Worm (Caenorhabditis elegans) whole organism, L1 larva: ENCODE data around the gene din-1.
A peak's percentile ranks its signal among the peaks of the same experiment; 100 is the strongest.

Experiments used
- C16A3.4 ChIP-seq: fragments of 150-350 bp; optimal IDR thresholded peaks from 2 replicates; lab custom pipeline; 2014; ENCODE audit warnings: missing biosample characterization, missing genetic modification characterization
- C34B4.2 ChIP-seq: sonication (generic microtip); optimal IDR thresholded peaks from 2 replicates; lab custom pipeline; 2017; ENCODE audit warnings: mild to moderate bottlenecking, missing genetic modification characterization, missing compliant biosample characterization
- F16B12.6 ChIP-seq: fragments of 150-350 bp; optimal IDR thresholded peaks from 2 replicates; lab custom pipeline; 2014; ENCODE audit warnings: missing biosample characterization, missing genetic modification characterization
- aha-1 ChIP-seq: fragments of 150-350 bp; optimal IDR thresholded peaks from 2 replicates; lab custom pipeline; 2014; ENCODE audit warnings: missing biosample characterization, missing genetic modification characterization
- aly-2 ChIP-seq: fragments of 150-350 bp; optimal IDR thresholded peaks from 2 replicates; lab custom pipeline; 2014; ENCODE audit warnings: missing biosample characterization, missing genetic modification characterization
- ama-1 ChIP-seq: fragments of 150-350 bp; optimal IDR thresholded peaks from 2 replicates; lab custom pipeline; 2014
- ceh-63 ChIP-seq: fragments of 200-800 bp; sonication (Bioruptor generic); optimal IDR thresholded peaks from 2 replicates; lab custom pipeline; 2018; ENCODE audit warnings: mild to moderate bottlenecking, missing genetic modification characterization, missing compliant biosample characterization
- ceh-82 ChIP-seq, 3 experiments: fragments of 150-350 bp in 1 of 3; sonication (generic microtip) in 2 of 3; optimal IDR thresholded peaks; 2 replicates each; lab custom pipeline; 2014 to 2017; ENCODE audit warnings: missing biosample characterization in 3 of 3, missing genetic modification characterization in 3 of 3
- ceh-88 ChIP-seq: fragments of 200-800 bp; sonication (Bioruptor generic); IDR thresholded peaks from 2 replicates; pipeline ENCODE4 v1.3.6; 2022; ENCODE audit warnings: missing genetic modification characterization, missing compliant biosample characterization
- ceh-90 ChIP-seq: sonication (generic microtip); optimal IDR thresholded peaks from 2 replicates; lab custom pipeline; 2016; ENCODE audit warnings: missing genetic modification characterization, missing compliant biosample characterization
- efl-1 ChIP-seq, 4 experiments: fragments of 150-350 bp; optimal IDR thresholded peaks in 3 of 4; peaks in 1 of 4; 1 replicate in 1 of 4; 2 replicates in 3 of 4; lab custom pipeline; 2014; ENCODE audit warnings: missing biosample characterization in 2 of 4, missing genetic modification characterization in 2 of 4, missing genetic modification reagents in 2 of 4
- egl-27 ChIP-seq, 2 experiments: fragments of 150-350 bp in 1 of 2; sonication (generic microtip); optimal IDR thresholded peaks; 3 replicates each; lab custom pipeline; 2017 to 2018; ENCODE audit warnings: missing biosample characterization in 2 of 2, missing genetic modification characterization in 2 of 2, missing genetic modification reagents in 2 of 2
- elt-3 ChIP-seq, 6 experiments: fragments of 150-350 bp in 1 of 6; sonication (generic microtip); optimal IDR thresholded peaks; 2 replicates each; lab custom pipeline; 2017 to 2018; ENCODE audit warnings: missing biosample characterization in 6 of 6, missing genetic modification characterization in 6 of 6, inconsistent platforms in 1 of 6
- fkh-10 ChIP-seq: sonication (generic microtip); optimal IDR thresholded peaks from 2 replicates; lab custom pipeline; 2017; ENCODE audit warnings: missing biosample characterization, missing genetic modification reagents, missing genetic modification characterization
- fos-1 ChIP-seq: fragments of 150-350 bp; optimal IDR thresholded peaks from 2 replicates; lab custom pipeline; 2014; ENCODE audit warnings: missing biosample characterization, missing genetic modification characterization
- hlh-17 ChIP-seq: fragments of 200-800 bp; sonication (Bioruptor generic); optimal IDR thresholded peaks from 2 replicates; lab custom pipeline; 2018; ENCODE audit warnings: missing genetic modification characterization, mild to moderate bottlenecking, missing compliant biosample characterization, moderate library complexity, borderline replicate concordance
- hlh-4 ChIP-seq: sonication (generic microtip); optimal IDR thresholded peaks from 2 replicates; lab custom pipeline; 2016; ENCODE audit warnings: mild to moderate bottlenecking, missing genetic modification characterization, missing compliant biosample characterization
- irx-1 ChIP-seq: sonication (generic microtip); optimal IDR thresholded peaks from 2 replicates; lab custom pipeline; 2016; ENCODE audit warnings: missing genetic modification characterization, missing compliant biosample characterization
- lin-13 ChIP-seq: fragments of 150-350 bp; optimal IDR thresholded peaks from 2 replicates; lab custom pipeline; 2014; ENCODE audit warnings: missing biosample characterization, missing genetic modification reagents, missing genetic modification characterization
- lin-15B ChIP-seq: fragments of 150-350 bp; sonication (generic microtip); optimal IDR thresholded peaks from 3 replicates; lab custom pipeline; 2014; ENCODE audit warnings: missing biosample characterization, missing genetic modification characterization
- lin-39 ChIP-seq: fragments of 150-350 bp; optimal IDR thresholded peaks from 2 replicates; lab custom pipeline; 2014; ENCODE audit warnings: missing biosample characterization, missing genetic modification reagents, missing genetic modification characterization
- lir-3 ChIP-seq: sonication (generic microtip); optimal IDR thresholded peaks from 2 replicates; lab custom pipeline; 2016; ENCODE audit warnings: mild to moderate bottlenecking, missing genetic modification characterization, moderate library complexity, missing compliant biosample characterization; ENCODE audit not compliant: poor library complexity
- lsy-2 ChIP-seq, 2 experiments: fragments of 150-350 bp; optimal IDR thresholded peaks; 2 replicates each; lab custom pipeline; 2014; ENCODE audit warnings: missing biosample characterization in 2 of 2, missing genetic modification characterization in 2 of 2
- mdl-1 ChIP-seq, 2 experiments: fragments of 150-350 bp; optimal IDR thresholded peaks; 2 replicates each; lab custom pipeline; 2014 to 2017; ENCODE audit warnings: missing biosample characterization in 2 of 2, missing genetic modification characterization in 2 of 2, inconsistent platforms in 1 of 2
- mep-1 ChIP-seq: fragments of 150-350 bp; optimal IDR thresholded peaks from 2 replicates; lab custom pipeline; 2014; ENCODE audit warnings: missing biosample characterization, missing genetic modification characterization
- nhr-237 ChIP-seq: fragments of 150-350 bp; optimal IDR thresholded peaks from 2 replicates; lab custom pipeline; 2014; ENCODE audit warnings: missing biosample characterization, missing genetic modification characterization
- nhr-71 ChIP-seq: sonication (generic microtip); optimal IDR thresholded peaks from 2 replicates; lab custom pipeline; 2016; ENCODE audit warnings: mild to moderate bottlenecking, missing genetic modification characterization, moderate library complexity, missing compliant biosample characterization
- nhr-85 ChIP-seq: sonication (generic microtip); peaks from one replicate; lab custom pipeline; 2016; ENCODE audit warnings: missing genetic modification characterization, inconsistent platforms, missing compliant biosample characterization
- nhr-90 ChIP-seq: sonication (generic microtip); optimal IDR thresholded peaks from 2 replicates; lab custom pipeline; 2016; ENCODE audit warnings: mild to moderate bottlenecking, missing genetic modification characterization, missing compliant biosample characterization; ENCODE audit not compliant: poor library complexity
- pag-3 ChIP-seq: sonication (generic microtip); optimal IDR thresholded peaks from 2 replicates; lab custom pipeline; 2017; ENCODE audit warnings: missing genetic modification characterization, mild to moderate bottlenecking, missing compliant biosample characterization, antibody characterized with exemption, borderline replicate concordance; ENCODE audit not compliant: insufficient read depth
- rnt-1 ChIP-seq: sonication (generic microtip); optimal IDR thresholded peaks from 2 replicates; lab custom pipeline; 2016; ENCODE audit warnings: mild to moderate bottlenecking, missing genetic modification characterization, moderate library complexity, missing compliant biosample characterization
- skn-1 ChIP-seq: fragments of 150-350 bp; optimal IDR thresholded peaks from 2 replicates; lab custom pipeline; 2014; ENCODE audit warnings: missing biosample characterization, missing genetic modification characterization
- snpc-4 ChIP-seq: fragments of 150-350 bp; optimal IDR thresholded peaks from 2 replicates; lab custom pipeline; 2014; ENCODE audit warnings: missing biosample characterization, missing genetic modification characterization
- sox-4 ChIP-seq: sonication (generic microtip); optimal IDR thresholded peaks from 2 replicates; lab custom pipeline; 2016; ENCODE audit warnings: missing genetic modification characterization, missing compliant biosample characterization
- sup-37 ChIP-seq: fragments of 200-800 bp; sonication (Bioruptor generic); optimal IDR thresholded peaks from 2 replicates; lab custom pipeline; 2018; ENCODE audit warnings: mild to moderate bottlenecking, missing genetic modification characterization, missing compliant biosample characterization
- swsn-7 ChIP-seq: sonication (generic microtip); optimal IDR thresholded peaks from 2 replicates; lab custom pipeline; 2016; ENCODE audit warnings: missing genetic modification characterization, missing compliant biosample characterization
- tbx-2 ChIP-seq: sonication (generic microtip); optimal IDR thresholded peaks from 2 replicates; lab custom pipeline; 2016; ENCODE audit warnings: missing genetic modification characterization, missing compliant biosample characterization
- unc-62 ChIP-seq: fragments of 150-350 bp; optimal IDR thresholded peaks from 2 replicates; lab custom pipeline; 2014; ENCODE audit warnings: missing biosample characterization, missing genetic modification reagents, missing genetic modification characterization
- unc-86 ChIP-seq: sonication (generic microtip); optimal IDR thresholded peaks from 2 replicates; lab custom pipeline; 2016; ENCODE audit warnings: missing genetic modification characterization, missing compliant biosample characterization
- unc-98 ChIP-seq: fragments of 200-800 bp; sonication (Bioruptor generic); IDR thresholded peaks from 2 replicates; pipeline ENCODE4 v1.3.6; 2022; ENCODE audit warnings: missing genetic modification characterization, missing compliant biosample characterization
- zag-1 ChIP-seq: fragments of 150-350 bp; optimal IDR thresholded peaks from 2 replicates; lab custom pipeline; 2014; ENCODE audit warnings: missing biosample characterization, missing genetic modification characterization
- zip-4 ChIP-seq: fragments of 200-800 bp; sonication (Bioruptor generic); optimal IDR thresholded peaks from 2 replicates; lab custom pipeline; 2018; ENCODE audit warnings: mild to moderate bottlenecking, missing genetic modification characterization, moderate library complexity, missing compliant biosample characterization
- ztf-11 ChIP-seq, 2 experiments: sonication (generic microtip); optimal IDR thresholded peaks; 2 replicates each; lab custom pipeline; 2016 to 2017; ENCODE audit warnings: missing genetic modification characterization in 2 of 2, missing biosample characterization in 1 of 2, missing compliant biosample characterization in 1 of 2

The din-1 gene

DNA sequence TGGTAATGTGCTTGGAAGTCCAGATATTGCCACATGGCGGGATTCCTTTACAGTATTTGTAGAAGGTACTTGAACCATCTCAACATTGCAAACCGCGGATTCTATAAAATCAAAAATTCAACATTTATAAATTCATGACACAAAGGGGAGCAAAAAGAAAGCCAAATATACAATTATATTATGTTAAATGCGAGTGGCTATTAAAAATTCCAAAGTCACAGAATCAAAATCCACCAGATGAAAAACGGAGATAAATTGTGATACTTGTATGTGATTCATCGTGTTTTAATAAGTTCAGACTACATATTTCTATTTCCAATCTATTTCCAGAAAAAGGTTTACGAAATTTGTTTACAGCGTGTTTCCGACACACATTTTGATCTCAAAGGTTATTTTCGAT is at the start of gene din-1:
Gene din-1 (minus strand): TSS at position 101 of the 400 bp plus-strand sequence.
- TF ChIP-seq mep-1 (tag; lab: Kevin White, UChicago) (no peak), egl-27 (tag; optimal IDR thresholded peaks at IDR 0.05; lab: Kevin White, UChicago) (no peak), lin-39 (tag; lab: Kevin White, UChicago) (no peak), mdl-1 (tag; optimal IDR thresholded peaks at IDR 0.05; lab: Kevin White, UChicago) (no peak)

DNA sequence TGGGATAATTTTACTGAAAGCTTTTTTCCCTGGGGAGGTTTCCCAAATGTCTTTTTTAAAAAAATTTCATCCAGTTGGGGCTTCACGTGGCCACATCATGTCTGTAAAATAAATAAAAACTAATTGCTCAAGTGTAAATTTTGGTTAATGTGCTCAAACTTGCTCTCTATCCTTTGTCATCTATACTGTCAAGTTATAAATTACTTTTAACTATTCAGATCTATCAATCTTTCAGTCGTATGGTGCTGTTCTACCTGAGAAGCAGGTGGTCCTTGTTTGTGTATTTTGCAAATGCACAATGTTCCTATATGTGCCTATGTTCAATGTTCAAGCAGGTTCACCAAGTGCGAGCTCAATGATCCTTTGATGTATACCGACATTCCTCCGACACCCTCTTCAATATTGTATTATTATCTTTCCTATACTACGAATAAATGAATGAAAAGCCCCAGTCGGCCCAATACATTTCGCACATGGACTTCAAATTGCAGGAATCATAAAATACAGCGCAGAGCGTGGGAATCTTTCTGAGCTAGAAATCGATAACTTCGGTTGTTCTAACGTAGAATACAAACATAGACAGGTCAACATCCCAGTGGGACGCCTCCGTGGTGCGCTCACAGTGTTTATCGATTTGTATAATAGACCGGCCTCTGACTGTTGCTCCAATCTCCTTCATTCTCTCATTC is 47.9 kb upstream of the din-1 start, which contains the start of the genes sfxn-1.4 and C47D12.4:
Gene sfxn-1.4 (minus strand): TSS at position 101 of the 689 bp plus-strand sequence.
Gene C47D12.4 (plus strand): TSS at position 639 of the 689 bp plus-strand sequence.
- TF ChIP-seq lsy-2 (tag; optimal IDR thresholded peaks at IDR 0.05; lab: Kevin White, UChicago): no peak
- TF ChIP-seq ceh-82 (tag; optimal IDR thresholded peaks at IDR 0.05; lab: Kevin White, UChicago): no peak
- no peak for TF ChIP-seq ama-1 (lab: Kevin White, UChicago)
- TF ChIP-seq fkh-10 (GFP tag; lab: Kevin White, UChicago): no peak
- TF ChIP-seq skn-1: no peak
- TF ChIP-seq lin-13 (GFP tag; lab: Kevin White, UChicago): no peak
- TF ChIP-seq tbx-2 (tag; lab: Kevin White, UChicago): no peak
- no peak for TF ChIP-seq ceh-63 (GFP tag; lab: Kevin White, UChicago)
- no peak for TF ChIP-seq F16B12.6
- no peak for TF ChIP-seq zip-4 (GFP tag; lab: Kevin White, UChicago)
- TF ChIP-seq sup-37 (GFP tag; lab: Kevin White, UChicago): no peak
- no peak for TF ChIP-seq swsn-7 (tag; lab: Kevin White, UChicago)
- TF ChIP-seq, all 84 proteins: peak for 0

DNA sequence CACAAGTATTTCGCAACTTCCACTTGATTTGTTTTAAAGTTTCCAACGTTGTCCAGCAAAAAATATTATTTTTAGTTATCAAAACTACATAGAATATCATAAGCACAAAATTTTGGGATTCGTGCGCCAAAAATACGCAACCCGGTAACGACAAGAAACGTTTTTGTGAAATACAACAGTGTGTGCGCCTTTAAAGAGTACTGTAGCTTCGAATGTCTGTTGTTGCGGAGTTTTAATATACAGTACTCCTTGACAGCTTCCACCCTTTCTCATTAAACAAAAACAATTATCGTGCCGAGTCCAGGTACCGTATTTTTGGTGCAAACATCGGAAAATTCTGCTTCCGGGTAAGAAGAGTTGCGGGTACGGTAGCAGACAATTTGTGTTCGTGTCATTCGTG is 46.8 kb upstream of the din-1 start:
- no peak for TF ChIP-seq ceh-90 (tag; lab: Kevin White, UChicago)
- TF ChIP-seq sup-37 (GFP tag; lab: Kevin White, UChicago): no peak
- no peak for TF ChIP-seq nhr-237 (tag; lab: Kevin White, UChicago)

DNA sequence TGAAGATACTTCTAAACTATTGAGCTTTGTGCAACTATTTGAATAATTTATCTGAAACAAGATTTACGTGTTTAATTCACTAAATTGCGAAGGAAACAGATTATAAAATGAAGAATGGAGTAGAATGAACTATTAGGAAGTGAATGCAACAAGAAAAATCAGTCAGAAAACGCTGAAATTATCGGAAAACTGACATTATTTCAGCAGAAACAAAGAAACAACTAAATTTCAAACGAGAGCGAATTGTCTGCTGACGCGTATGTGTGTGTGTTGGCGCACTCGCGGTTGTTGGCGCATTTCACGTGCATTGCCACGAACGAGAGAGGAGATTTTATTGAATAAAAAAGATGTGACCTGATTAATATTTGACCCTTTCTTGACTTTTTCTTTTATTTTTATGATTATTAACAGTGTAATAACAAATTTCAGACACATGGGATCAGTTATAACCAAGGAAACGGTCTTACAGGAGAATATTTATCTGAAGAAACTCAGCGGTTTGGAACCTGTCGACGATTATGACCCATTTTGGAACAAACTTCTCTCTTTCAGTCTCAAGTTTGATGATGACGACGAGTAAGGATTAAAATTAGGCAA is 42.6 kb upstream of the din-1 start, which contains the start of the genes trr-1 and C47D12.2:
Gene trr-1 (minus strand): TSS at position 51 of the 597 bp plus-strand sequence.
Gene C47D12.2 (plus strand): TSS at position 430 of the 597 bp plus-strand sequence.
- TF ChIP-seq snpc-4 (tag; lab: Kevin White, UChicago) (no peak), ceh-88 (GFP tag; lab: Robert Waterston, UW) (no peak), zag-1 (tag; lab: Kevin White, UChicago) (no peak), nhr-237 (tag; lab: Kevin White, UChicago) (no peak), fos-1 (tag; lab: Kevin White, UChicago) (no peak), irx-1 (no peak), elt-3 (tag; optimal IDR thresholded peaks at IDR 0.05; lab: Kevin White, UChicago) (no peak), ztf-11 (tag; optimal IDR thresholded peaks at IDR 0.05; lab: Kevin White, UChicago) (peak in 1 of 2 experiments; percentile 28), sup-37 (GFP tag; lab: Kevin White, UChicago) (no peak), lin-39 (tag; lab: Kevin White, UChicago) (no peak), hlh-4 (tag; lab: Kevin White, UChicago) (no peak), lin-15B (tag; lab: Kevin White, UChicago) (peak; percentile 62), swsn-7 (tag; lab: Kevin White, UChicago) (peak; percentile 68), lir-3 (tag; lab: Kevin White, UChicago) (peak; percentile 36), C34B4.2 (no peak), mep-1 (tag; lab: Kevin White, UChicago) (no peak), aly-2 (peak; percentile 49), tbx-2 (tag; lab: Kevin White, UChicago) (no peak), nhr-85 (tag; lab: Kevin White, UChicago) (peak; percentile 80), nhr-71 (tag; lab: Kevin White, UChicago) (no peak), unc-62 (GFP tag; lab: Kevin White, UChicago) (no peak), pag-3 (tag; lab: Kevin White, UChicago) (no peak), lin-13 (GFP tag; lab: Kevin White, UChicago) (peak; percentile 39), sox-4 (tag; lab: Kevin White, UChicago) (no peak), hlh-17 (GFP tag; lab: Kevin White, UChicago) (no peak), C16A3.4 (tag; lab: Kevin White, UChicago) (peak; percentile 82), nhr-90 (no peak), rnt-1 (tag; lab: Kevin White, UChicago) (peak; percentile 87), unc-98 (no peak), efl-1 (optimal IDR thresholded peaks at IDR 0.05; lab: Kevin White, UChicago) (peak; percentile 79 to 87), efl-1 (GFP tag; optimal IDR thresholded peaks at IDR 0.05 in 1 of 2; lab: Kevin White, UChicago) (peak; percentile 85 to 98), unc-86 (peak; percentile 48), aha-1 (tag; lab: Kevin White, UChicago) (no peak)
